Worm (Caenorhabditis elegans) whole organism, mixed stage, embryonic: ENCODE data around the gene sup-37.

Source experiments
- M03D4.4 ChIP-seq: sonication (generic microtip); optimal IDR thresholded peaks from 2 replicates; lab custom pipeline; 2017; ENCODE audit warnings: mild to moderate bottlenecking, missing genetic modification characterization, missing compliant biosample characterization
- ceh-39 ChIP-seq: fragments of 150-350 bp; optimal IDR thresholded peaks from 2 replicates; lab custom pipeline; 2014; ENCODE audit warnings: missing biosample characterization, missing genetic modification characterization
- ceh-83 ChIP-seq: fragments of 200-800 bp; sonication (Bioruptor generic); optimal IDR thresholded peaks from 2 replicates; lab custom pipeline; 2018; ENCODE audit warnings: mild to moderate bottlenecking, missing genetic modification characterization, missing compliant biosample characterization
- ces-1 ChIP-seq: fragments of 150-350 bp; optimal IDR thresholded peaks from 2 replicates; lab custom pipeline; 2014; ENCODE audit warnings: missing biosample characterization, missing genetic modification reagents, missing genetic modification characterization
- cnd-1 ChIP-seq: fragments of 200-800 bp; sonication (Bioruptor generic); optimal IDR thresholded peaks from 2 replicates; lab custom pipeline; 2018; ENCODE audit warnings: mild to moderate bottlenecking, missing genetic modification characterization, missing compliant biosample characterization
- drap-1 ChIP-seq: fragments of 200-800 bp; sonication (Bioruptor generic); optimal IDR thresholded peaks from 3 replicates; lab custom pipeline; 2018; ENCODE audit warnings: mild to moderate bottlenecking, missing genetic modification characterization, missing compliant biosample characterization
- elt-1 ChIP-seq: sonication (generic microtip); optimal IDR thresholded peaks from 2 replicates; lab custom pipeline; 2017; ENCODE audit warnings: missing genetic modification characterization, mild to moderate bottlenecking, missing compliant biosample characterization, antibody characterized with exemption, moderate library complexity, borderline replicate concordance; ENCODE audit not compliant: insufficient read depth
- elt-3 ChIP-seq: fragments of 150-350 bp; optimal IDR thresholded peaks from 2 replicates; lab custom pipeline; 2014; ENCODE audit warnings: missing biosample characterization, missing genetic modification characterization
- flh-1 ChIP-seq: fragments of 200-800 bp; sonication (Bioruptor generic); optimal IDR thresholded peaks from 2 replicates; lab custom pipeline; 2018; ENCODE audit warnings: mild to moderate bottlenecking, missing genetic modification characterization, moderate library complexity, missing compliant biosample characterization
- ham-2 ChIP-seq: fragments of 200-800 bp; sonication (Bioruptor generic); optimal IDR thresholded peaks from 2 replicates; lab custom pipeline; 2018; ENCODE audit warnings: mild to moderate bottlenecking, missing genetic modification characterization, missing compliant biosample characterization
- hlh-1 ChIP-seq: fragments of 150-350 bp; optimal IDR thresholded peaks from 2 replicates; lab custom pipeline; 2014; ENCODE audit warnings: missing biosample characterization, missing genetic modification reagents, missing genetic modification characterization
- lin-13 ChIP-seq: fragments of 150-350 bp; optimal IDR thresholded peaks from 2 replicates; lab custom pipeline; 2014; ENCODE audit warnings: missing biosample characterization, missing genetic modification characterization
- lin-32 ChIP-seq: fragments of 200-800 bp; sonication (Bioruptor generic); optimal IDR thresholded peaks from 2 replicates; lab custom pipeline; 2018; ENCODE audit warnings: mild to moderate bottlenecking, missing genetic modification characterization, missing compliant biosample characterization
- lsy-2 ChIP-seq: fragments of 150-350 bp; optimal IDR thresholded peaks from 2 replicates; lab custom pipeline; 2014; ENCODE audit warnings: missing biosample characterization, missing genetic modification characterization
- mab-5 ChIP-seq: fragments of 150-350 bp; optimal IDR thresholded peaks from 2 replicates; lab custom pipeline; 2014; ENCODE audit warnings: missing biosample characterization, missing genetic modification characterization
- mep-1 ChIP-seq: fragments of 150-350 bp; optimal IDR thresholded peaks from 2 replicates; lab custom pipeline; 2017; ENCODE audit warnings: missing biosample characterization, missing genetic modification reagents, missing genetic modification characterization, inconsistent platforms
- mls-2 ChIP-seq: sonication (generic microtip); optimal IDR thresholded peaks from 2 replicates; lab custom pipeline; 2016; ENCODE audit warnings: mild to moderate bottlenecking, missing genetic modification characterization, moderate library complexity, missing compliant biosample characterization
- nhr-12 ChIP-seq: fragments of 150-350 bp; optimal IDR thresholded peaks from 2 replicates; lab custom pipeline; 2014; ENCODE audit warnings: missing biosample characterization, missing genetic modification characterization
- nhr-2 ChIP-seq: fragments of 150-350 bp; optimal IDR thresholded peaks from 2 replicates; lab custom pipeline; 2014; ENCODE audit warnings: missing biosample characterization, missing genetic modification characterization
- nhr-237 ChIP-seq: fragments of 150-350 bp; optimal IDR thresholded peaks from 2 replicates; lab custom pipeline; 2014; ENCODE audit warnings: missing biosample characterization, missing genetic modification characterization
- nhr-28 ChIP-seq: fragments of 150-350 bp; optimal IDR thresholded peaks from 2 replicates; lab custom pipeline; 2014; ENCODE audit warnings: missing biosample characterization, missing genetic modification characterization
- nhr-76 ChIP-seq: sonication (generic microtip); optimal IDR thresholded peaks from 2 replicates; lab custom pipeline; 2017; ENCODE audit warnings: missing biosample characterization, missing genetic modification characterization
- pha-4 ChIP-seq: fragments of 150-350 bp; optimal IDR thresholded peaks from 2 replicates; lab custom pipeline; 2018; ENCODE audit warnings: missing biosample characterization, missing genetic modification reagents, missing genetic modification characterization
- sem-2 ChIP-seq: fragments of 200-800 bp; sonication (Bioruptor generic); optimal IDR thresholded peaks from 2 replicates; lab custom pipeline; 2018; ENCODE audit warnings: mild to moderate bottlenecking, missing genetic modification characterization, missing compliant biosample characterization
- snpc-4 ChIP-seq: fragments of 150-350 bp; optimal IDR thresholded peaks from 2 replicates; lab custom pipeline; 2014; ENCODE audit warnings: missing biosample characterization, missing genetic modification characterization
- sptf-1 ChIP-seq: sonication (generic microtip); optimal IDR thresholded peaks from 2 replicates; lab custom pipeline; 2017; ENCODE audit warnings: mild to moderate bottlenecking, missing genetic modification characterization, moderate library complexity, missing compliant biosample characterization
- tbx-8 ChIP-seq: fragments of 200-800 bp; sonication (Bioruptor generic); optimal IDR thresholded peaks from 2 replicates; lab custom pipeline; 2018; ENCODE audit warnings: mild to moderate bottlenecking, missing genetic modification characterization, moderate library complexity, missing compliant biosample characterization
- unc-120 ChIP-seq: sonication (generic microtip); optimal IDR thresholded peaks from 2 replicates; lab custom pipeline; 2017; ENCODE audit warnings: missing genetic modification characterization, missing compliant biosample characterization; ENCODE audit not compliant: poor library complexity, severe bottlenecking
- unc-39 ChIP-seq: fragments of 150-350 bp; optimal IDR thresholded peaks from 2 replicates; lab custom pipeline; 2014; ENCODE audit warnings: missing biosample characterization, missing genetic modification characterization
- unc-62 ChIP-seq: fragments of 150-350 bp; optimal IDR thresholded peaks from 2 replicates; lab custom pipeline; 2014; ENCODE audit warnings: missing biosample characterization, missing genetic modification reagents, missing genetic modification characterization
- zip-8 ChIP-seq: fragments of 150-350 bp; optimal IDR thresholded peaks from 2 replicates; lab custom pipeline; 2014; ENCODE audit warnings: missing biosample characterization, missing genetic modification characterization
- ztf-11 ChIP-seq: fragments of 150-350 bp; optimal IDR thresholded peaks from 2 replicates; lab custom pipeline; 2014; ENCODE audit warnings: missing biosample characterization, missing genetic modification characterization

Gene sup-37

ce11 chrV:8782112-8782511 is 4.2 kb upstream of the sup-37 start:
- TF ChIP-seq sptf-1 (peak; percentile 33), elt-1 (tag; lab: Kevin White, UChicago) (no peak)

DNA sequence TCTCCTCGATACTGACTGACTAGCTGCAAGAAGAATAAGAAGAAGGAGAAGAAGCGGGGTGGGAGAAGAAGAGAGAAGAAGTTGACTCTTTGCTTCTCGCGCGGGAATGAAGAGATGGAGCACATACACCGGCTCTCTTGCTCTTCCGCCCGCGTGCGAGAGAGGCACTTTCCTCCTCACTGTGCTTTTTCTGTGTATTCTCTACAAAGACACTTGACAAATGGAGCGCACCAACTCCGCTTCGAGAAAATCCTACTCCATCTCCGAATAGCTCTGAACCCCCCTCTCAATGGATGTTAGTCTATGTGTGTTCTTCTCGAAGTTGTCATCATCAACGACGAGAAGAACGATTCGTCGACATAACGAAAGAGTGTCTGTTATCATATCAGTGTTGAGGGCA is 1.9 kb upstream of the sup-37 start:
- TF ChIP-seq sem-2 (GFP tag; lab: Kevin White, UChicago) (no peak), pha-4 (peak; percentile 48), unc-39 (tag; lab: Kevin White, UChicago) (no peak), hlh-1 (tag; lab: Kevin White, UChicago) (peak; percentile 31), mep-1 (tag; lab: Kevin White, UChicago) (peak; percentile 28)
- TF ChIP-seq, all 35 proteins: peak for 3

DNA sequence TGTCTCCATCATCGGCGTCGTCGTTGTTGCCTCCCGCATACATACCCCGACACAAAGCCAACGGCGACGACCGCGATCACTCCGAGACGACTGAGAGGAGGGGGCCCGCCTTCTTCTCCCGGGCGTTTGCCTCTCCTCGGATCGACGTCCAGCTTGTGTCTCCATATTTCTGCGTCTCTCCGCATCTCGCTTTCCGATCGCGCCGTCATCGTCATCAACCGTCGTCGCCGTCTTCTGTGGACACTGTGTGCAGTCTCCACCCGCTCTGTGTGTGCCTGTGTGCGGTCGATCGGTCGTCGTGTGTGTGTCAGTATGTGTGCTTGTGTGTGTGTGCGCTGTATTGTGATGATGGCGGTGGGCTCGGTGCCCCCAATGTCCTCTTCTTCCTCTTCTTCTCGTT is 819 bp upstream of the sup-37 start:
- TF ChIP-seq tbx-8, result peak; percentile 55
- TF ChIP-seq M03D4.4 (tag; lab: Kevin White, UChicago), result peak; percentile 73
- peak; percentile 46 for TF ChIP-seq mls-2 (tag; lab: Kevin White, UChicago)
- peak; percentile 11 for TF ChIP-seq lin-13 (tag; lab: Kevin White, UChicago)
- no peak for TF ChIP-seq ces-1 (GFP tag; lab: Kevin White, UChicago)
- no peak for TF ChIP-seq unc-39 (tag; lab: Kevin White, UChicago)
- TF ChIP-seq ceh-39 (tag; lab: Kevin White, UChicago), result peak; percentile 8
- TF ChIP-seq sem-2 (GFP tag; lab: Kevin White, UChicago), result no peak
- peak; percentile 64 for TF ChIP-seq drap-1 (GFP tag; lab: Kevin White, UChicago)
- no peak for TF ChIP-seq elt-3
- peak; percentile 24 for TF ChIP-seq hlh-1 (tag; lab: Kevin White, UChicago)
- peak; percentile 86 for TF ChIP-seq cnd-1 (tag; lab: Kevin White, UChicago)
- TF ChIP-seq ceh-83 (GFP tag; lab: Kevin White, UChicago), result peak; percentile 27
- peak; percentile 70 for TF ChIP-seq unc-62 (GFP tag; lab: Kevin White, UChicago)
- peak; percentile 66 for TF ChIP-seq pha-4
- peak; percentile 6 for TF ChIP-seq lsy-2
- TF ChIP-seq ztf-11, result peak; percentile 91
- TF ChIP-seq sptf-1, result peak; percentile 77
- TF ChIP-seq unc-120 (tag; lab: Kevin White, UChicago), result peak; percentile 63
- TF ChIP-seq mep-1 (tag; lab: Kevin White, UChicago), result peak; percentile 23
- peak; percentile 96 for TF ChIP-seq ham-2
- TF ChIP-seq, all 35 proteins: peak for 17

DNA sequence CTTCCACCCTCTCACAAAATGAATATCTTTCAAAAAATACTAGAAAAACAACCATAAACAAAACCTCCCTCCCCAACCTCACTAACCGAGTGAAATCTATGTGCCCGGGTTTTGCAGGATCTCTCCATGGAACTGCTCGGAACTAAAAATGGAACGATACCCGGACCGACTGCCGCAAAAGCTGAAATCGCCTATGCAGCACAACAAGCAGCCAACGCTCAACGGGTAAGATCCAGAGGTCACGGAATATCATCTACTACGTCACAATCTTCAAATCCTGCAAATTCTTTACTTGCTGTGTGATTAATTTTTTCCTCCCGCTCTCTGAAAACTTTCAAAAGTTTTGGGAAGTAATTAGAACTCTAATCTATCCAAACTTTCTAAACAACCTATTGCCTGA is 3.0 kb downstream of the sup-37 start:
- TF ChIP-seq ceh-39 (tag; lab: Kevin White, UChicago) (no peak), nhr-2 (no peak), sem-2 (GFP tag; lab: Kevin White, UChicago) (no peak), mab-5 (tag; lab: Kevin White, UChicago) (no peak), unc-120 (tag; lab: Kevin White, UChicago) (no peak), flh-1 (no peak), elt-3 (no peak), unc-62 (GFP tag; lab: Kevin White, UChicago) (no peak), lin-13 (tag; lab: Kevin White, UChicago) (no peak), elt-1 (tag; lab: Kevin White, UChicago) (no peak), tbx-8 (no peak), zip-8 (tag; lab: Kevin White, UChicago) (no peak), pha-4 (no peak), nhr-28 (no peak), snpc-4 (no peak), sptf-1 (no peak)

DNA sequence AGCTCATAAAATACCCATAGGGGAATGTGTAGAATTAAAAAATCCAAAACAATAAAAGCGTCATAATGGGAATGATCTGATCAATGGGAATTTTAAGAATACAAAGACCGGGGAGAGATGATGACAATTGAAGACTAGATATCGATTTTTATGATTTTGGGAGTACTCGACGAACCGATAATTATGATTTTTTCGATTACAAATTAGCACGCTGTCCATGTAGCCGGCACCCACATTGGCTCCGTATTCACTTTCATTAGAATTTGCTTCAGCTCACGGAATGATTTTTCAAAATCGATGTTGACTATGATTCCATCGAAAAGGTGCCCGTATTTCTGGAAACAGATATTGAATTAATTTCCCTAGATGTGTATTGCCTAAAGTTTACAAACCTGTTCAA is 6.5 kb downstream of the sup-37 start:
- TF ChIP-seq zip-8 (tag; lab: Kevin White, UChicago) (no peak), pha-4 (no peak), nhr-76 (tag; lab: Kevin White, UChicago) (no peak), M03D4.4 (tag; lab: Kevin White, UChicago) (no peak), ceh-39 (tag; lab: Kevin White, UChicago) (no peak), unc-62 (GFP tag; lab: Kevin White, UChicago) (no peak), sem-2 (GFP tag; lab: Kevin White, UChicago) (no peak), hlh-1 (tag; lab: Kevin White, UChicago) (no peak), sptf-1 (no peak), nhr-28 (no peak), unc-120 (tag; lab: Kevin White, UChicago) (no peak)

- TF ChIP-seq mab-5 (tag; lab: Kevin White, UChicago) (no peak), pha-4 (no peak), nhr-2 (no peak), nhr-12 (no peak), elt-3 (no peak), lin-32 (GFP tag; lab: Kevin White, UChicago) (no peak), ztf-11 (no peak), unc-120 (tag; lab: Kevin White, UChicago) (no peak), unc-62 (GFP tag; lab: Kevin White, UChicago) (no peak), nhr-237 (tag; lab: Kevin White, UChicago) (no peak), mep-1 (tag; lab: Kevin White, UChicago) (no peak), ceh-39 (tag; lab: Kevin White, UChicago) (no peak)
Observed at ce11 chrV:8795499-8795898, 9.2 kb downstream of the sup-37 start.
